Worm (Caenorhabditis elegans) whole organism, young adult: Measurements from ENCODE around the gene T26E4.7.

Source experiments
- D2030.7 ChIP-seq: fragments of 200-800 bp; sonication (Bioruptor generic); IDR thresholded peaks from 2 replicates; pipeline ENCODE4 v1.3.6; 2022; ENCODE audit warnings: missing genetic modification reagents, missing genetic modification characterization, missing compliant biosample characterization
- F23B12.7 ChIP-seq: sonication (generic microtip); optimal IDR thresholded peaks from 2 replicates; lab custom pipeline; 2017; ENCODE audit warnings: missing genetic modification characterization, mild to moderate bottlenecking, missing compliant biosample characterization, antibody characterized with exemption, moderate library complexity; ENCODE audit not compliant: insufficient read depth
- F33H1.4 ChIP-seq: fragments of 200-800 bp; sonication (Bioruptor generic); IDR thresholded peaks from 2 replicates; pipeline ENCODE4 v1.3.6; 2022; ENCODE audit warnings: missing genetic modification reagents, missing genetic modification characterization, missing compliant biosample characterization
- F39B2.1 ChIP-seq: fragments of 200-800 bp; sonication (Bioruptor generic); IDR thresholded peaks from 2 replicates; pipeline ENCODE4 v1.3.6; 2022; ENCODE audit warnings: missing genetic modification reagents, missing genetic modification characterization, missing compliant biosample characterization
- F52B5.7 ChIP-seq: sonication (generic microtip); optimal IDR thresholded peaks from 2 replicates; lab custom pipeline; 2016; ENCODE audit warnings: mild to moderate bottlenecking, missing genetic modification characterization, missing compliant biosample characterization
- F55B11.4 ChIP-seq: sonication (generic microtip); optimal IDR thresholded peaks from 2 replicates; lab custom pipeline; 2016; ENCODE audit warnings: missing compliant biosample characterization, missing genetic modification characterization, borderline replicate concordance; ENCODE audit not compliant: insufficient read depth
- T07F8.4 ChIP-seq: sonication (generic microtip); optimal IDR thresholded peaks from 2 replicates; lab custom pipeline; 2016; ENCODE audit warnings: mild to moderate bottlenecking, missing genetic modification characterization, moderate library complexity, missing compliant biosample characterization
- Y53G8AR.9 ChIP-seq: fragments of 200-800 bp; sonication (Bioruptor generic); conservative IDR thresholded peaks from 2 replicates; pipeline ENCODE4 v1.3.6; 2022; ENCODE audit warnings: missing genetic modification reagents, missing genetic modification characterization, missing compliant biosample characterization
- ZK185.1 ChIP-seq: sonication (generic microtip); optimal IDR thresholded peaks from 2 replicates; lab custom pipeline; 2016; ENCODE audit warnings: mild to moderate bottlenecking, missing genetic modification characterization, missing compliant biosample characterization; ENCODE audit not compliant: poor library complexity, severe bottlenecking
- aptf-3 ChIP-seq: fragments of 200-800 bp; sonication (Bioruptor generic); IDR thresholded peaks from 2 replicates; pipeline ENCODE4 v1.3.6; 2022; ENCODE audit warnings: missing genetic modification characterization, missing compliant biosample characterization
- attf-3 ChIP-seq: fragments of 200-800 bp; sonication (Bioruptor generic); conservative IDR thresholded peaks from 2 replicates; pipeline ENCODE4 v1.3.6; 2022; ENCODE audit warnings: missing genetic modification reagents, missing genetic modification characterization, missing compliant biosample characterization
- attf-5 ChIP-seq: fragments of 200-800 bp; sonication (Bioruptor generic); optimal IDR thresholded peaks from 2 replicates; lab custom pipeline; 2018; ENCODE audit warnings: mild to moderate bottlenecking, missing genetic modification characterization, missing compliant biosample characterization
- ceh-58 ChIP-seq: fragments of 200-800 bp; sonication (Bioruptor generic); IDR thresholded peaks from 2 replicates; pipeline ENCODE4 v1.3.6; 2022; ENCODE audit warnings: missing genetic modification characterization, missing compliant biosample characterization
- ceh-79 ChIP-seq: sonication (generic microtip); optimal IDR thresholded peaks from 2 replicates; lab custom pipeline; 2017; ENCODE audit warnings: mild to moderate bottlenecking, missing genetic modification characterization, missing compliant biosample characterization
- egrh-3 ChIP-seq: fragments of 200-800 bp; sonication (Bioruptor generic); IDR thresholded peaks from 2 replicates; pipeline ENCODE4 v1.3.6; 2022; ENCODE audit warnings: missing genetic modification reagents, missing genetic modification characterization, missing compliant biosample characterization
- gei-17 ChIP-seq: fragments of 200-800 bp; sonication (Bioruptor generic); optimal IDR thresholded peaks from 2 replicates; lab custom pipeline; 2018; ENCODE audit warnings: mild to moderate bottlenecking, missing genetic modification characterization, missing compliant biosample characterization
- him-1 ChIP-seq: sonication (generic microtip); optimal IDR thresholded peaks from 2 replicates; lab custom pipeline; 2016; ENCODE audit warnings: missing genotype, missing genetic modification reagents, missing genetic modification characterization, missing compliant biosample characterization
- hmg-1.2 ChIP-seq: fragments of 200-800 bp; sonication (Bioruptor generic); IDR thresholded peaks from 2 replicates; pipeline ENCODE4 v1.3.6; 2022; ENCODE audit warnings: missing genetic modification reagents, missing genetic modification characterization, missing compliant biosample characterization
- let-526 ChIP-seq: fragments of 200-800 bp; sonication (Bioruptor generic); IDR thresholded peaks from 2 replicates; pipeline ENCODE4 v1.3.6; 2022; ENCODE audit warnings: missing genetic modification reagents, missing genetic modification characterization, missing compliant biosample characterization
- lin-54 ChIP-seq: fragments of 200-800 bp; sonication (Bioruptor generic); optimal IDR thresholded peaks from 2 replicates; lab custom pipeline; 2018; ENCODE audit warnings: mild to moderate bottlenecking, missing genetic modification characterization, missing compliant biosample characterization
- madf-10 ChIP-seq: sonication (generic microtip); optimal IDR thresholded peaks from 2 replicates; lab custom pipeline; 2016; ENCODE audit warnings: mild to moderate bottlenecking, missing genetic modification characterization, missing compliant biosample characterization
- madf-6 ChIP-seq: fragments of 200-800 bp; sonication (Bioruptor generic); IDR thresholded peaks from 2 replicates; pipeline ENCODE4 v1.3.6; 2022; ENCODE audit warnings: missing genetic modification reagents, missing genetic modification characterization, missing compliant biosample characterization
- mes-4 ChIP-seq: sonication (generic microtip); optimal IDR thresholded peaks from 2 replicates; lab custom pipeline; 2016; ENCODE audit warnings: missing genotype, missing genetic modification characterization, missing compliant biosample characterization
- nfya-2 ChIP-seq: fragments of 200-800 bp; sonication (Bioruptor generic); IDR thresholded peaks from 2 replicates; pipeline ENCODE4 v1.3.6; 2022; ENCODE audit warnings: missing genetic modification reagents, missing genetic modification characterization, missing compliant biosample characterization
- nhr-90 ChIP-seq: sonication (generic microtip); optimal IDR thresholded peaks from 2 replicates; lab custom pipeline; 2016; ENCODE audit warnings: missing genotype, mild to moderate bottlenecking, missing genetic modification characterization, missing compliant biosample characterization
- pbrm-1 ChIP-seq: fragments of 200-800 bp; sonication (Bioruptor generic); IDR thresholded peaks from 2 replicates; pipeline ENCODE4 v1.3.6; 2022; ENCODE audit warnings: missing genetic modification reagents, missing genetic modification characterization, missing compliant biosample characterization
- pha-4 ChIP-seq: fragments of 150-350 bp; sonication (generic microtip); optimal IDR thresholded peaks from 2 replicates; lab custom pipeline; 2014; ENCODE audit warnings: missing biosample characterization, missing genetic modification reagents, missing genetic modification characterization
- rec-8 ChIP-seq, 2 experiments: sonication (generic microtip); optimal IDR thresholded peaks; 2 replicates each; lab custom pipeline; 2016; ENCODE audit warnings: mild to moderate bottlenecking in 2 of 2, missing genetic modification characterization in 2 of 2, missing genetic modification reagents in 2 of 2, missing genotype in 2 of 2, missing biosample characterization in 1 of 2, missing compliant biosample characterization in 1 of 2, moderate library complexity in 1 of 2
- repo-1 ChIP-seq: sonication (generic microtip); optimal IDR thresholded peaks from 2 replicates; lab custom pipeline; 2017; ENCODE audit warnings: mild to moderate bottlenecking, missing genetic modification characterization, missing compliant biosample characterization
- snpc-1.1 ChIP-seq: sonication (generic microtip); optimal IDR thresholded peaks from 2 replicates; lab custom pipeline; 2017; ENCODE audit warnings: missing genetic modification characterization, mild to moderate bottlenecking, missing compliant biosample characterization, antibody characterized with exemption, moderate library complexity, missing genotype, missing genetic modification reagents; ENCODE audit not compliant: insufficient read depth
- xnd-1 ChIP-seq: sonication (generic microtip); optimal IDR thresholded peaks from 2 replicates; lab custom pipeline; 2016; ENCODE audit warnings: missing genotype, missing genetic modification reagents, missing genetic modification characterization, missing compliant biosample characterization
- ztf-18 ChIP-seq: sonication (generic microtip); optimal IDR thresholded peaks from 2 replicates; lab custom pipeline; 2016; ENCODE audit warnings: missing genotype, mild to moderate bottlenecking, missing genetic modification characterization, missing compliant biosample characterization
- ztf-28 ChIP-seq: fragments of 200-800 bp; sonication (Bioruptor generic); IDR thresholded peaks from 2 replicates; pipeline ENCODE4 v1.3.6; 2022; ENCODE audit warnings: missing genetic modification reagents, missing genetic modification characterization, missing compliant biosample characterization
- ztf-6 ChIP-seq: fragments of 200-800 bp; sonication (Bioruptor generic); IDR thresholded peaks from 2 replicates; pipeline ENCODE4 v1.3.6; 2022; ENCODE audit warnings: missing genetic modification reagents, missing genetic modification characterization, missing compliant biosample characterization

Gene T26E4.7

DNA sequence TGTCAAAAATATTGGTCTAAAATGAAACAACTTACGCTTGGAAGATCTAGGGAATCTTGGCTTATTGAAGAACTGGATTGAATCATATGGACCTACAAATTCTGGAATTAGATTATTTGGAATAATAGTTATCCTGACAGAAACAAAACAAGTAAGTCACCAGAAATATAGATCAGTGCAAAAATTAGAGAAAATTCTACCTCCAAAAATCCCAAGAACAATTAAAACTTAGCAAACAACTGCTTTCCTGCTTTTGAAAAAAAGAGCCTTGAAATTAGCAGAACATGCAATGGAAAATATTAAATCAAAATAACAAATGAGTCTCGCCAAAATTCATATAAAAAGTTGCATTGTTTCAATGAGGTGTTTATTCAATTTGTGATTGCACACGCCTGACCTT is 20.2 kb upstream of the T26E4.7 start, which contains the start of gene nhr-60:
Gene nhr-60, minus strand, starts transcription at position 101 of the 400 bp plus-strand sequence.
- TF ChIP-seq F23B12.7 (tag; lab: Kevin White, UChicago) = no peak
- TF ChIP-seq ztf-18 = no peak
- no peak for TF ChIP-seq ztf-28 (GFP tag; lab: Robert Waterston, UW)
- no peak for TF ChIP-seq hmg-1.2 (GFP tag; lab: Robert Waterston, UW)
- no peak for TF ChIP-seq madf-10
- no peak for TF ChIP-seq attf-3 (GFP tag; lab: Robert Waterston, UW)
- no peak for TF ChIP-seq ceh-79 (tag; lab: Kevin White, UChicago)
- no peak for TF ChIP-seq F39B2.1 (GFP tag; lab: Robert Waterston, UW)

DNA sequence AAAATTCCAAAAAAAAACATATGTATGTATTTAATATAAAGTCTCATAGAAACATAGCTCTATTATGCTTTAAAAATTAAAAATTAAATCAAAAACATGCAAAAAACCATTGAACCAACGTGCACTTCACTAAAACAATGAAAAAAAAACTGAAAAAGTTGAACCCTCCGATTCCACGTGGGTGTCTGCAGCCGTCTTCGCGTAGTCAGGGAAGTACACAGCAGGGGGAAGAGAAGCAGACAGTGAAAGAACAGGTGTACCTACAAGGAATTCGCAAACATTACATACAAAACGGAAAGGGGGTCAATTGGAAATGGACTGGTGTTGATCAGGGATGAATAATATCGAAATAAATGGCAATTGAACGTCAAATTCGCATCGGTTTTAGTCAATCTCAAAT is 19.4 kb upstream of the T26E4.7 start:
- TF ChIP-seq rec-8 (tag; optimal IDR thresholded peaks at IDR 0.05; lab: Kevin White, UChicago) (no peak), aptf-3 (no peak), ztf-6 (GFP tag; lab: Robert Waterston, UW) (no peak), nhr-90 (tag; lab: Kevin White, UChicago) (no peak), mes-4 (no peak), lin-54 (GFP tag; lab: Kevin White, UChicago) (no peak), gei-17 (GFP tag; lab: Kevin White, UChicago) (no peak)

DNA sequence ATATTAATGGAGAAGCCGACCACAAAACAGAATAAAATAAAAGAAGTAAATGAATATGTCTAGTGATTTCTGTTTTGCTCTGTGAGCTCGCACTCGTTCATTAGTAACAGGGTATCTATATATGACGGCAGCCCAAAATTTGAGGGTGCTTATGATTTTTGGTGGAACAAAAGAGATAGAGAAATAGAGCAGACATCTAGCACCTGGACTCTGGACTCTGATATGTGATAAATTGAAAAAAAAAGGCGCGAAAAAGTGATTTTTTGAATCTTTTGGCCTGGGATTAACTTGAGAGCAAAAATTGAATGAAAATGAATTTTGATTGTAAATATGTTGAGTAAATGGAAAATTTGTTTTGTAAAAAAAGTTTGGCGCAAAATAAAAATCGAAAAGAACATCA is 16.7 kb upstream of the T26E4.7 start, which contains the start of gene nhr-283:
Gene nhr-283, minus strand, starts transcription at position 101 of the 400 bp plus-strand sequence.
- TF ChIP-seq F39B2.1 (GFP tag; lab: Robert Waterston, UW) = no peak
- TF ChIP-seq madf-6 (GFP tag; lab: Robert Waterston, UW) = no peak
- TF ChIP-seq ceh-58 (GFP tag; lab: Robert Waterston, UW) = no peak
- TF ChIP-seq F52B5.7 = no peak
- no peak for TF ChIP-seq repo-1 (tag; lab: Kevin White, UChicago)
- no peak for TF ChIP-seq let-526
- no peak for TF ChIP-seq F55B11.4 (tag; lab: Kevin White, UChicago)
- TF ChIP-seq pbrm-1 (GFP tag; lab: Robert Waterston, UW) = no peak
- no peak for TF ChIP-seq T07F8.4 (tag; lab: Kevin White, UChicago)

DNA sequence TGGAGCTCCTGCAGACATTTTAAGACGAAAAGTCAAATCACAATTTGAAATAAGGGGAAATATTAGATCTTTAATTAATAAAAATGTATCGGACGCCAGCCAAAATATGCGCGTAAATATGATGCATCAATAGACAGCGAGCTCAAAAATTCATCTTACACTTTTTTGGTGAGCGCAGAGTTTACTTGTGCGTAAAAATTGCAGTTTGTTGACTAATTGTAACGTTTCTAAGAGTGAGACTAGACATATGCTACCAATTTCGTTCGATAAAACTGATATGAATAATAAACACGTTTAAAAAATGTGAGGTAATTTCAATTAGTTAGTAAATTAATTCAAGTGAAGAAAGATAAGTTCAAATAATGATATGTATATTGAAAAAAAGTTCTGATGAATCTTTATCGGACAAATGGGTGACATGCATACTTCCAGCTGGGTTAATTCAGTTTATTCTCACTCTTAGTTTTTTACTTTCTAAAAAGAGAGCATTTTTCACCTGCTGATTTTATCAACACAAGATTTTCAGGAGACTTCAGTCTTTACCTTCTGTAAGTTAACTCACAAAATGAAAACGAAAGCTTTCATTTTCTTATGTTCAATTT is 14.1 kb upstream of the T26E4.7 start, which contains the start of the genes nhr-285 and irld-52:
Gene nhr-285, minus strand, starts transcription at position 101 of the 602 bp plus-strand sequence.
Gene irld-52, plus strand, starts transcription at position 552 of the 602 bp plus-strand sequence.
- TF ChIP-seq nfya-2 (GFP tag; lab: Robert Waterston, UW) = no peak
- no peak for TF ChIP-seq attf-5
- TF ChIP-seq egrh-3 = no peak
- no peak for TF ChIP-seq ZK185.1 (tag; lab: Kevin White, UChicago)
- TF ChIP-seq hmg-1.2 (GFP tag; lab: Robert Waterston, UW) = no peak
- TF ChIP-seq D2030.7 (GFP tag; lab: Robert Waterston, UW) = no peak

DNA sequence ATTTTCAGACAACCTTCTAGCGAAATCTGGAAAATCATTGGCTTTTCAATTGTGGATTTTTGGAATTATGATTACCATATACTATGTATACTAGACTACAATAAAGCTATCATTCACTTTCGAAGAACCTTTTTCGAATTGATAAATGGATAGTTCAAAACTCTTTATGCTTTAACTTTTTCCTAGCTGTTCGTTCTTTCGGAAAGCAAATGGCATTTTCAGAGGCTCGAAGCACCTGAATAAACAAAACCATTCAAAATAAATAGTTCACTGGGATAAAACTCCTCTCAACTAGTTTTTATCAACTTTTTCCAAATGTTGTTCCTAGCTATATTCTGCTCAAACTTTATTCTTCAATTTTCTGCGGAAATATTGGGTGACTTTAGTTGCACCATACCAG is 12.3 kb upstream of the T26E4.7 start, which contains the start of gene T26E4.2:
Gene T26E4.2, plus strand, starts transcription at position 301 of the 400 bp plus-strand sequence.
- no peak for TF ChIP-seq him-1 (tag; lab: Kevin White, UChicago)
- TF ChIP-seq snpc-1.1 (tag; lab: Kevin White, UChicago) = no peak
- no peak for TF ChIP-seq pha-4 (tag; lab: Kevin White, UChicago)
- TF ChIP-seq nhr-90 (tag; lab: Kevin White, UChicago) = no peak
- TF ChIP-seq Y53G8AR.9 (GFP tag; lab: Robert Waterston, UW) = no peak
- no peak for TF ChIP-seq xnd-1 (tag; lab: Kevin White, UChicago)
- no peak for TF ChIP-seq F33H1.4 (GFP tag; lab: Robert Waterston, UW)
